Worm (Caenorhabditis elegans) whole organism, dauer: ENCODE measurements around the gene suf-1.

Experiments used
- unc-62 ChIP-seq: sonication (generic microtip); optimal IDR thresholded peaks from 2 replicates; lab custom pipeline; 2017; ENCODE audit warnings: missing biosample characterization, missing genetic modification reagents, missing genetic modification characterization

The suf-1 gene

DNA sequence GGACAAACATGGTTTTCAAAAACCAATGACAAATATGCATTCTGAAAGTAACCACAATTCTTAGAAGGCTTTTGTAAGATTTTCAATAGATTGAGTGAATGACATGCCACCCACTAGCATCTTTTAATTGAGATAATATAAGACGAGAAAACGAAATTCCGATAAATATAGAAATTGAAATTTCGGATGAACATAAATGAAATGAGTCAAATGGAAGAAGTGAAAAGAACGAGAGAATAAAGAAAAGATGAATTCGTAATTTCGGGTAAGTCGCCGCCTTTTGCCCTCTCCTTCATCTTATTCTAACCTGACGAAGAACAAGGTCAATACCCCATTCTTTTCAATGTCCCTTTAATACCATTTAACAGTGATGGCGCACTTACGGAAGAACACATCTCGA lies 38.7 kb downstream of the suf-1 start:
- TF ChIP-seq unc-62 (GFP tag; lab: Kevin White, UChicago) = no peak

DNA sequence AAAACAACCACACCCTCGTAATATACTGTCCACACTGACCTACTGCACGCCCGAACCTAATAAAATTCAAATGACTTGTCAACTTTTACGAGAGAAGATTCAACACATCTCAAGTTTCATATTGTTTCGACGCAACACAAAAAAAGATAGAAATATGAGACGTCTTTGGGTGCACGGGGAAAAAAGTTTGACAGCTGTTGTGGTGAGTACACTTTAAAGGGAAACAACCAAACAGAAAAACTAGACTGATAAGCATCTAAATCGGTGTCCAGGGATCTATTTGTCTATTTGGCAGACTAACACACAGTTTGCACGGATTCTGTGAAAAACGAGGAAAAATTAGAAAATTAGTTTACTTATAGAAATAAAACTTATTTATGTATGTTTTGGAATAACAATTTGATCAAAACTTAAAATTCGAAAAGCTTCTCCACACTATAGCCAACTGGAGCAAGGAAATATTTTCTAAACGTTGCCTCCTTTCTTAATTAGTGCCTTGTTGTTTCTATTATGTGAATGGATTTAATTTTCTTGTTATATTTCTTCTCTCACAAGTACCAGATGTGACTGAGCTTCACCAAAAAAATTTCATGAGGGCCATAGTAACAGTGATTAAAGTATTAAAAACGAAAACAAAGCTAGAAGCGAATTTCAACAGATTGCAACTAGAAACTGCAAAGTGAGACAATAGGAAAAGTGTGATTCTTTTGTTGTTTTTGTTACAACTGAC lies 40.1 kb downstream of the suf-1 start:
- no peak for TF ChIP-seq unc-62 (GFP tag; lab: Kevin White, UChicago)

- no peak for TF ChIP-seq unc-62 (GFP tag; lab: Kevin White, UChicago)
Observed at ce11 chrII:8646437-8646836, 42.8 kb downstream of the suf-1 start.

- TF ChIP-seq unc-62 (GFP tag; lab: Kevin White, UChicago) = no peak
Observed at ce11 chrII:8648843-8649242, 45.2 kb downstream of the suf-1 start.

DNA sequence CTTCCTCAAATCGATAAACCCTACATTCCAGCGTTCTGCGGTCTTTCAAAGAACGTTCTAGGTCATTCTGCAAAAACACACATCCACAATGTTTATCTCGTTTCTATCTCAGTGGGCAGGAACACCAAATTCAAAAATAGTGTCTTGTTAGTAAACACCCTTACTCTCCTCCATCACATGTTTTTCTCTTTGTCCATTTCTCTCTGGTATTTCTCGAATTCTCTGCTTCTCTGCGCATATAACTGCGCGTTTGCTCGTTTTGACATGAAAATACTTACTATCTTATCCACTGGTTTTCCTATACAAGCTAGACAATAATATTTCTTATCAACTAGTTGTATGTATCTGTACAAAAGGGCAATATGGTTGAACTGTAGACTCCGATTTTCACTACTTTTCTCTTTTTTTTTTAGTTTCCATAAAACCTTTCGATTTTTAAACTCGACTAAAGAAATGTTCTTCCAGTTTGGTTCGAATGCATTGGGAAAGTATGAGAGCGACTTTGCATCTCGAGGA lies 47.1 kb downstream of the suf-1 start, which contains the start of gene pyr-1:
Gene pyr-1, plus strand, starts transcription at position 466 of the 516 bp plus-strand sequence.
- TF ChIP-seq unc-62 (GFP tag; lab: Kevin White, UChicago) = no peak
